Fruit fly (Drosophila melanogaster) whole organism, embryonic: ENCODE results near the gene Hr4.

Experiments
- Ada2b ChIP-seq: fragments of 200-800 bp; sonication (Bioruptor generic); IDR thresholded peaks from 2 replicates; pipeline ENCODE4 v1.3.6; 2022; ENCODE audit warnings: missing biosample characterization, missing genetic modification characterization
- Antp ChIP-seq: fragments of 200-800 bp; sonication (Bioruptor generic); optimal IDR thresholded peaks from 3 replicates; lab custom pipeline; 2016; ENCODE audit warnings: missing biosample characterization, missing genetic modification characterization
- Bdp1 ChIP-seq: fragments of 200-800 bp; sonication (Bioruptor generic); optimal IDR thresholded peaks from 3 replicates; lab custom pipeline; 2016; ENCODE audit warnings: missing biosample characterization, missing genetic modification characterization
- C15 ChIP-seq: fragments of 200-800 bp; sonication (Bioruptor generic); IDR thresholded peaks from 3 replicates; pipeline ENCODE4 v1.3.6; 2022; ENCODE audit warnings: missing biosample characterization, missing genetic modification characterization
- CG10209 ChIP-seq: fragments of 200-800 bp; sonication (Bioruptor generic); optimal IDR thresholded peaks from 3 replicates; lab custom pipeline; 2017; ENCODE audit warnings: missing biosample characterization, mild to moderate bottlenecking, missing genetic modification characterization, missing genetic modification reagents
- CG10462 ChIP-seq: fragments of 200-800 bp; sonication (Bioruptor generic); optimal IDR thresholded peaks from 2 replicates; lab custom pipeline; 2016; ENCODE audit warnings: missing biosample characterization, missing genetic modification characterization
- CG11247 ChIP-seq: fragments of 200-800 bp; sonication (Bioruptor generic); IDR thresholded peaks from 2 replicates; pipeline ENCODE4 v1.3.6; 2022; ENCODE audit warnings: missing biosample characterization, missing genetic modification characterization
- CG12236 ChIP-seq: fragments of 200-800 bp; sonication (Bioruptor generic); optimal IDR thresholded peaks from 2 replicates; lab custom pipeline; 2016; ENCODE audit warnings: missing biosample characterization, missing genetic modification characterization
- CG1233 ChIP-seq: fragments of 200-800 bp; sonication (Bioruptor generic); optimal IDR thresholded peaks from 4 replicates; lab custom pipeline; 2018; ENCODE audit warnings: missing biosample characterization, mild to moderate bottlenecking, missing genetic modification characterization
- CG14710 ChIP-seq: fragments of 200-800 bp; sonication (Bioruptor generic); optimal IDR thresholded peaks from 3 replicates; lab custom pipeline; 2019; ENCODE audit warnings: missing biosample characterization, mild to moderate bottlenecking, missing genetic modification characterization, moderate library complexity
- CG1603 ChIP-seq: fragments of 200-800 bp; sonication (Bioruptor generic); optimal IDR thresholded peaks from 2 replicates; lab custom pipeline; 2019; ENCODE audit warnings: missing biosample characterization, mild to moderate bottlenecking, missing genetic modification characterization, moderate library complexity
- CG17328 ChIP-seq: fragments of 200-800 bp; sonication (Bioruptor generic); IDR thresholded peaks from 2 replicates; pipeline ENCODE4 v1.3.6; 2022; ENCODE audit warnings: missing biosample characterization, missing genetic modification characterization
- CG31224 ChIP-seq: fragments of 200-800 bp; sonication (Bioruptor generic); IDR thresholded peaks from 2 replicates; pipeline ENCODE4 v1.3.6; 2022; ENCODE audit warnings: missing biosample characterization, missing genetic modification characterization
- CG31441 ChIP-seq: fragments of 200-800 bp; sonication (Bioruptor generic); IDR thresholded peaks from 2 replicates; pipeline ENCODE4 v1.3.6; 2022; ENCODE audit warnings: missing biosample characterization, missing genetic modification characterization
- CG32767 ChIP-seq: fragments of 200-800 bp; sonication (Bioruptor generic); IDR thresholded peaks from 2 replicates; pipeline ENCODE4 v1.3.6; 2022; ENCODE audit warnings: missing biosample characterization, missing genetic modification characterization
- CG3281 ChIP-seq: fragments of 200-800 bp; sonication (Bioruptor generic); optimal IDR thresholded peaks from 3 replicates; lab custom pipeline; 2017; ENCODE audit warnings: missing biosample characterization, mild to moderate bottlenecking, missing genetic modification characterization
- CG33557 ChIP-seq: fragments of 200-800 bp; sonication (Bioruptor generic); optimal IDR thresholded peaks from 2 replicates; lab custom pipeline; 2019; ENCODE audit warnings: missing biosample characterization, mild to moderate bottlenecking, missing genetic modification characterization, moderate library complexity
- CG5180 ChIP-seq: fragments of 200-800 bp; sonication (Bioruptor generic); optimal IDR thresholded peaks from 3 replicates; lab custom pipeline; 2017; ENCODE audit warnings: missing biosample characterization, missing genetic modification characterization, mild to moderate bottlenecking, moderate library complexity, missing genetic modification reagents
- CG8290 ChIP-seq, 3 experiments: fragments of 200-800 bp; sonication (Bioruptor generic); optimal IDR thresholded peaks; 2 replicates each; lab custom pipeline; 2016 to 2019; ENCODE audit warnings: missing biosample characterization in 3 of 3, missing genetic modification characterization in 3 of 3, mild to moderate bottlenecking in 2 of 3, moderate library complexity in 1 of 3
- CG9727 ChIP-seq: fragments of 200-800 bp; sonication (Bioruptor generic); optimal IDR thresholded peaks from 3 replicates; lab custom pipeline; 2017; ENCODE audit warnings: missing biosample characterization, mild to moderate bottlenecking, missing genetic modification characterization
- CG9817 ChIP-seq: fragments of 200-800 bp; sonication (Bioruptor generic); optimal IDR thresholded peaks from 2 replicates; lab custom pipeline; 2018; ENCODE audit warnings: missing biosample characterization, mild to moderate bottlenecking, missing genetic modification characterization, moderate library complexity
- D ChIP-seq, 2 experiments: fragments of 200-800 bp in 1 of 2; fragments of >200 bp in 1 of 2; sonication (Bioruptor generic) in 1 of 2; optimal IDR thresholded peaks; 2 replicates in 1 of 2; 3 replicates in 1 of 2; lab custom pipeline; 2017; ENCODE audit warnings: mild to moderate bottlenecking in 1 of 2, missing biosample characterization in 1 of 2, missing genetic modification characterization in 1 of 2, missing genetic modification reagents in 1 of 2
- Drgx ChIP-seq: fragments of 200-800 bp; sonication (Bioruptor generic); IDR thresholded peaks from 2 replicates; pipeline ENCODE4 v1.3.6; 2022; ENCODE audit warnings: missing biosample characterization, missing genetic modification characterization
- Mad ChIP-seq: fragments of 200-800 bp; sonication (Bioruptor generic); optimal IDR thresholded peaks from 2 replicates; lab custom pipeline; 2016; ENCODE audit warnings: missing biosample characterization, missing genetic modification characterization
- Med ChIP-seq: fragments of 200-800 bp; sonication (Bioruptor generic); peaks from one replicate; lab custom pipeline; 2016; ENCODE audit warnings: missing biosample characterization, missing genetic modification characterization, mild to moderate bottlenecking, inconsistent platforms, moderate library complexity
- Mrtf ChIP-seq: fragments of 200-800 bp; sonication (Bioruptor generic); IDR thresholded peaks from 3 replicates; pipeline ENCODE4 v1.3.6; 2022; ENCODE audit warnings: missing biosample characterization, missing genetic modification characterization
- Sox100B ChIP-seq: fragments of 200-800 bp; sonication (Bioruptor generic); optimal IDR thresholded peaks from 3 replicates; lab custom pipeline; 2018; ENCODE audit warnings: missing biosample characterization, mild to moderate bottlenecking, missing genetic modification characterization
- Tbp ChIP-seq: fragments of >200 bp; optimal IDR thresholded peaks from 2 replicates; lab custom pipeline; 2018; ENCODE audit warnings: missing biosample characterization, missing genetic modification characterization
- br ChIP-seq: fragments of >200 bp; optimal IDR thresholded peaks from 2 replicates; lab custom pipeline; 2017
- btn ChIP-seq: fragments of 200-800 bp; sonication (Bioruptor generic); optimal IDR thresholded peaks from 2 replicates; lab custom pipeline; 2016; ENCODE audit warnings: missing biosample characterization, missing genetic modification characterization
- chif ChIP-seq, 2 experiments: fragments of 200-800 bp; sonication (Bioruptor generic); optimal IDR thresholded peaks; 3 replicates each; lab custom pipeline; 2016; ENCODE audit warnings: missing biosample characterization in 2 of 2, missing genetic modification characterization in 2 of 2
- chinmo ChIP-seq: fragments of 200-800 bp; sonication (Bioruptor generic); IDR thresholded peaks from 4 replicates; pipeline ENCODE4 v1.3.6; 2022; ENCODE audit warnings: missing biosample characterization, missing genetic modification characterization; ENCODE audit not compliant: partially characterized antibody
- crc ChIP-seq: fragments of 200-800 bp; sonication (Bioruptor generic); optimal IDR thresholded peaks from 2 replicates; lab custom pipeline; 2016; ENCODE audit warnings: missing biosample characterization, missing genetic modification characterization
- ems ChIP-seq: fragments of 200-800 bp; sonication (Bioruptor generic); optimal IDR thresholded peaks from 3 replicates; lab custom pipeline; 2016; ENCODE audit warnings: missing biosample characterization, missing genetic modification characterization
- eve ChIP-seq, 2 experiments: fragments of >200 bp; optimal IDR thresholded peaks; 2 replicates each; lab custom pipeline; 2017; ENCODE audit warnings: missing biosample characterization in 2 of 2, missing genetic modification characterization in 2 of 2
- fd3F ChIP-seq: fragments of 200-800 bp; sonication (Bioruptor generic); optimal IDR thresholded peaks from 2 replicates; lab custom pipeline; 2018; ENCODE audit warnings: missing biosample characterization, mild to moderate bottlenecking, missing genetic modification characterization, moderate library complexity
- fru ChIP-seq: fragments of >200 bp; optimal IDR thresholded peaks from 2 replicates; lab custom pipeline; 2017
- fu2 ChIP-seq: fragments of 200-800 bp; sonication (Bioruptor generic); optimal IDR thresholded peaks from 2 replicates; lab custom pipeline; 2016; ENCODE audit warnings: missing biosample characterization, missing genetic modification characterization
- her ChIP-seq: fragments of 200-800 bp; sonication (Bioruptor generic); optimal IDR thresholded peaks from 2 replicates; lab custom pipeline; 2016; ENCODE audit warnings: missing biosample characterization, missing genetic modification characterization
- knrl ChIP-seq: fragments of 200-800 bp; sonication (Bioruptor generic); IDR thresholded peaks from 3 replicates; pipeline ENCODE4 v1.3.6; 2022; ENCODE audit warnings: missing biosample characterization, missing genetic modification characterization; ENCODE audit not compliant: partially characterized antibody
- onecut ChIP-seq: fragments of 200-800 bp; sonication (Bioruptor generic); IDR thresholded peaks from 2 replicates; pipeline ENCODE4 v1.3.6; 2022; ENCODE audit warnings: missing biosample characterization, missing genetic modification characterization
- ranshi ChIP-seq: fragments of 200-800 bp; sonication (Bioruptor generic); IDR thresholded peaks from 2 replicates; pipeline ENCODE4 v1.3.6; 2022; ENCODE audit warnings: missing biosample characterization, missing genetic modification characterization
- rib ChIP-seq: fragments of 200-800 bp; sonication (Bioruptor generic); IDR thresholded peaks from 2 replicates; pipeline ENCODE4 v1.3.6; 2022; ENCODE audit warnings: missing biosample characterization, missing genetic modification characterization
- row ChIP-seq: fragments of 200-800 bp; sonication (Bioruptor generic); IDR thresholded peaks from 3 replicates; pipeline ENCODE4 v1.3.6; 2022; ENCODE audit warnings: missing biosample characterization, missing genetic modification characterization
- slbo ChIP-seq: fragments of 200-800 bp; sonication (Bioruptor generic); IDR thresholded peaks from 2 replicates; pipeline ENCODE4 v1.3.6; 2022; ENCODE audit warnings: missing biosample characterization, missing genetic modification characterization
- tap ChIP-seq: fragments of 200-800 bp; optimal IDR thresholded peaks from 3 replicates; lab custom pipeline; 2019; ENCODE audit warnings: missing biosample characterization, mild to moderate bottlenecking, missing genetic modification characterization, moderate library complexity
- tio ChIP-seq: fragments of 200-800 bp; sonication (Bioruptor generic); optimal IDR thresholded peaks from 2 replicates; lab custom pipeline; 2017; ENCODE audit warnings: missing biosample characterization, missing genetic modification characterization, inconsistent platforms
- tll ChIP-seq, 2 experiments: fragments of 200-800 bp in 1 of 2; fragments of >200 bp in 1 of 2; sonication (Bioruptor generic) in 1 of 2; optimal IDR thresholded peaks; 2 replicates each; lab custom pipeline; 2017 to 2019; ENCODE audit warnings: missing biosample characterization in 2 of 2, missing genetic modification characterization in 2 of 2, mild to moderate bottlenecking in 1 of 2, moderate library complexity in 1 of 2
- trh ChIP-seq: fragments of 200-800 bp; sonication (Bioruptor generic); optimal IDR thresholded peaks from 2 replicates; lab custom pipeline; 2016; ENCODE audit warnings: missing biosample characterization, missing genetic modification characterization
- zen2 ChIP-seq: fragments of 200-800 bp; sonication (Bioruptor generic); IDR thresholded peaks from 3 replicates; pipeline ENCODE4 v1.3.6; 2022; ENCODE audit warnings: missing biosample characterization, missing genetic modification characterization; ENCODE audit not compliant: partially characterized antibody

Hr4 gene

DNA sequence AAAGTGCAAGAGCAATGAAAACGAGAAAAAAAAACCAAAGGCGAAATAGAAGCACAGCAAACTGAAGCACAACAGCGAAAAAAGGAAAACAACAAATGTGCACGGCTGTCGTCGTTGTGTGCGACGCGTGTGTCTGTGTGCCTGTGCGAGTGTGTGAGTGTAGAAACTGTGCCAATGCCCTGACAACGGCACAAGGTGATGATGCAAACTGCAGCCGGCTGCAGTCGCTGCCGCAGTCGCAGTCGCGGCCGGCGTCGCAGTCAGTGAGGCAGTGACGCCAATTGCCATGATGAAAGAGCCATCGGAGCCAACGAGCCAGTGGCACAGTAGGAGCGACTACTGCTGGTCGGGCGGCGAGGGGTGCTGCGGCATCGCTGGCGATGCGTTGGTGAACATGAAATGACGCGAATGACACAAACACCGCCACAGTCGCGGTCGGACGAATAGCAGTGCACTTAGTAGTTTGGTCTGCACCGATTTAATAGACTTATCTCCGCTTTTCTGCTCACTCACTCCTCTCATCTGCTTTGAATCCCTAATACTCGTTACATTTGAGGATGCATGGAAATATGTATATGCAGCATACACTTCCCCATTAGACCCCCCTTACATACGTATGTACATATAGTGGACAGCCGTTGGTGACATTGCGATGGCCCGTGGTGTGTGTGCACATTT lies 27.0 kb downstream of the Hr4 start (continued):
- TF ChIP-seq Med (GFP tag; lab: Kevin White, UChicago) (peak; percentile 74), Drgx (GFP tag; lab: Robert Waterston, UW) (peak; percentile 91), CG10209 (GFP tag; lab: Kevin White, UChicago) (peak; percentile 57), Antp (GFP tag; lab: Kevin White, UChicago) (peak; percentile 57), CG1603 (tag; lab: Kevin White, UChicago) (peak; percentile 89), onecut (peak; percentile 58), Mad (GFP tag; lab: Kevin White, UChicago) (no peak), CG31224 (GFP tag; lab: Robert Waterston, UW) (no peak), slbo (GFP tag; lab: Robert Waterston, UW) (no peak; the same call in 1 of the 2 replicates), CG17328 (GFP tag; lab: Robert Waterston, UW) (peak; percentile 56), chinmo (GFP tag; lab: Robert Waterston, UW) (no peak), fd3F (GFP tag; lab: Kevin White, UChicago) (no peak), CG3281 (GFP tag; lab: Kevin White, UChicago) (no peak), fu2 (GFP tag; lab: Kevin White, UChicago) (no peak), tll (GFP tag; optimal IDR thresholded peaks at IDR 0.05; lab: Kevin White, UChicago) (no peak), CG32767 (0 out of 2 replicates have a peak, but pooled peaks have one; percentile 46), CG1233 (peak; percentile 43), chif (GFP tag; optimal IDR thresholded peaks at IDR 0.05; lab: Kevin White, UChicago) (peak; percentile 8 to 26), btn (no peak), CG9817 (tag; lab: Kevin White, UChicago) (peak; percentile 15), CG5180 (GFP tag; lab: Kevin White, UChicago) (peak; percentile 75), rib (GFP tag; lab: Robert Waterston, UW) (no peak), her (GFP tag; lab: Kevin White, UChicago) (peak; percentile 4), D (optimal IDR thresholded peaks at IDR 0.05; lab: Kevin White, UChicago) (no peak), D (GFP tag; optimal IDR thresholded peaks at IDR 0.05; lab: Kevin White, UChicago) (peak; percentile 73), trh (GFP tag; lab: Kevin White, UChicago) (no peak), Sox100B (GFP tag; lab: Kevin White, UChicago) (peak; percentile 70), CG31441 (peak; percentile 76), Bdp1 (GFP tag; lab: Kevin White, UChicago) (no peak), tap (tag; lab: Kevin White, UChicago) (peak; percentile 74), crc (no peak), CG10462 (GFP tag; lab: Kevin White, UChicago) (no peak), ems (GFP tag; lab: Kevin White, UChicago) (no peak), CG12236 (GFP tag; lab: Kevin White, UChicago) (peak; percentile 19), tio (no peak), zen2 (no peak), CG9727 (no peak), ranshi (GFP tag; lab: Robert Waterston, UW) (peak; percentile 43; the same call in 1 of the 2 replicates), br (lab: Kevin White, UChicago) (no peak), Tbp (GFP tag; lab: Kevin White, UChicago) (no peak), CG33557 (GFP tag; lab: Kevin White, UChicago) (no peak), fru (lab: Kevin White, UChicago) (no peak), row (peak; percentile 79), Ada2b (GFP tag; lab: Robert Waterston, UW) (no peak), CG14710 (tag; lab: Kevin White, UChicago) (peak; percentile 43), C15 (GFP tag; lab: Robert Waterston, UW) (no peak), eve (GFP tag; optimal IDR thresholded peaks at IDR 0.05; lab: Kevin White, UChicago) (peak in 1 of 2 experiments; percentile 81), knrl (GFP tag; lab: Robert Waterston, UW) (no peak), CG11247 (no peak), CG8290 (GFP tag; optimal IDR thresholded peaks at IDR 0.05; lab: Kevin White, UChicago) (peak; percentile 19), CG8290 (tag; optimal IDR thresholded peaks at IDR 0.05; lab: Kevin White, UChicago) (peak in 1 of 2 experiments; percentile 76), Mrtf (peak; percentile 37; the same call in 1 of the 3 replicates)
